Worm (Caenorhabditis elegans) whole organism, mixed stage, embryonic: Measurements from ENCODE around the gene T05C12.1.

Experiments
- M03D4.4 ChIP-seq: sonication (generic microtip); optimal IDR thresholded peaks from 2 replicates; lab custom pipeline; 2017; ENCODE audit warnings: mild to moderate bottlenecking, missing genetic modification characterization, missing compliant biosample characterization
- bed-3 ChIP-seq: fragments of 200-800 bp; sonication (Bioruptor generic); optimal IDR thresholded peaks from 3 replicates; lab custom pipeline; 2018; ENCODE audit warnings: mild to moderate bottlenecking, missing genetic modification characterization, moderate library complexity, missing compliant biosample characterization
- blmp-1 ChIP-seq: fragments of 150-350 bp; optimal IDR thresholded peaks from 2 replicates; lab custom pipeline; 2014; ENCODE audit warnings: missing biosample characterization, missing genetic modification characterization
- ceh-39 ChIP-seq: fragments of 150-350 bp; optimal IDR thresholded peaks from 2 replicates; lab custom pipeline; 2014; ENCODE audit warnings: missing biosample characterization, missing genetic modification characterization
- ceh-43 ChIP-seq: fragments of 200-800 bp; sonication (Bioruptor generic); optimal IDR thresholded peaks from 2 replicates; lab custom pipeline; 2018; ENCODE audit warnings: mild to moderate bottlenecking, missing genetic modification characterization, moderate library complexity, missing compliant biosample characterization
- ceh-83 ChIP-seq: fragments of 200-800 bp; sonication (Bioruptor generic); optimal IDR thresholded peaks from 2 replicates; lab custom pipeline; 2018; ENCODE audit warnings: mild to moderate bottlenecking, missing genetic modification characterization, missing compliant biosample characterization
- ces-1 ChIP-seq: fragments of 150-350 bp; optimal IDR thresholded peaks from 2 replicates; lab custom pipeline; 2014; ENCODE audit warnings: missing biosample characterization, missing genetic modification reagents, missing genetic modification characterization
- cnd-1 ChIP-seq: fragments of 200-800 bp; sonication (Bioruptor generic); optimal IDR thresholded peaks from 2 replicates; lab custom pipeline; 2018; ENCODE audit warnings: mild to moderate bottlenecking, missing genetic modification characterization, missing compliant biosample characterization
- drap-1 ChIP-seq: fragments of 200-800 bp; sonication (Bioruptor generic); optimal IDR thresholded peaks from 3 replicates; lab custom pipeline; 2018; ENCODE audit warnings: mild to moderate bottlenecking, missing genetic modification characterization, missing compliant biosample characterization
- elt-1 ChIP-seq: sonication (generic microtip); optimal IDR thresholded peaks from 2 replicates; lab custom pipeline; 2017; ENCODE audit warnings: missing genetic modification characterization, mild to moderate bottlenecking, missing compliant biosample characterization, antibody characterized with exemption, moderate library complexity, borderline replicate concordance; ENCODE audit not compliant: insufficient read depth
- elt-3 ChIP-seq: fragments of 150-350 bp; optimal IDR thresholded peaks from 2 replicates; lab custom pipeline; 2014; ENCODE audit warnings: missing biosample characterization, missing genetic modification characterization
- flh-1 ChIP-seq: fragments of 200-800 bp; sonication (Bioruptor generic); optimal IDR thresholded peaks from 2 replicates; lab custom pipeline; 2018; ENCODE audit warnings: mild to moderate bottlenecking, missing genetic modification characterization, moderate library complexity, missing compliant biosample characterization
- ham-2 ChIP-seq: fragments of 200-800 bp; sonication (Bioruptor generic); optimal IDR thresholded peaks from 2 replicates; lab custom pipeline; 2018; ENCODE audit warnings: mild to moderate bottlenecking, missing genetic modification characterization, missing compliant biosample characterization
- hlh-1 ChIP-seq: fragments of 150-350 bp; optimal IDR thresholded peaks from 2 replicates; lab custom pipeline; 2014; ENCODE audit warnings: missing biosample characterization, missing genetic modification reagents, missing genetic modification characterization
- lin-13 ChIP-seq: fragments of 150-350 bp; optimal IDR thresholded peaks from 2 replicates; lab custom pipeline; 2014; ENCODE audit warnings: missing biosample characterization, missing genetic modification characterization
- lin-32 ChIP-seq: fragments of 200-800 bp; sonication (Bioruptor generic); optimal IDR thresholded peaks from 2 replicates; lab custom pipeline; 2018; ENCODE audit warnings: mild to moderate bottlenecking, missing genetic modification characterization, missing compliant biosample characterization
- lsy-2 ChIP-seq: fragments of 150-350 bp; optimal IDR thresholded peaks from 2 replicates; lab custom pipeline; 2014; ENCODE audit warnings: missing biosample characterization, missing genetic modification characterization
- mab-5 ChIP-seq: fragments of 150-350 bp; optimal IDR thresholded peaks from 2 replicates; lab custom pipeline; 2014; ENCODE audit warnings: missing biosample characterization, missing genetic modification characterization
- mep-1 ChIP-seq: fragments of 150-350 bp; optimal IDR thresholded peaks from 2 replicates; lab custom pipeline; 2017; ENCODE audit warnings: missing biosample characterization, missing genetic modification reagents, missing genetic modification characterization, inconsistent platforms
- mls-2 ChIP-seq: sonication (generic microtip); optimal IDR thresholded peaks from 2 replicates; lab custom pipeline; 2016; ENCODE audit warnings: mild to moderate bottlenecking, missing genetic modification characterization, moderate library complexity, missing compliant biosample characterization
- nhr-2 ChIP-seq: fragments of 150-350 bp; optimal IDR thresholded peaks from 2 replicates; lab custom pipeline; 2014; ENCODE audit warnings: missing biosample characterization, missing genetic modification characterization
- nhr-237 ChIP-seq: fragments of 150-350 bp; optimal IDR thresholded peaks from 2 replicates; lab custom pipeline; 2014; ENCODE audit warnings: missing biosample characterization, missing genetic modification characterization
- nhr-28 ChIP-seq: fragments of 150-350 bp; optimal IDR thresholded peaks from 2 replicates; lab custom pipeline; 2014; ENCODE audit warnings: missing biosample characterization, missing genetic modification characterization
- pha-4 ChIP-seq: fragments of 150-350 bp; optimal IDR thresholded peaks from 2 replicates; lab custom pipeline; 2018; ENCODE audit warnings: missing biosample characterization, missing genetic modification reagents, missing genetic modification characterization
- sem-2 ChIP-seq: fragments of 200-800 bp; sonication (Bioruptor generic); optimal IDR thresholded peaks from 2 replicates; lab custom pipeline; 2018; ENCODE audit warnings: mild to moderate bottlenecking, missing genetic modification characterization, missing compliant biosample characterization
- snpc-4 ChIP-seq: fragments of 150-350 bp; optimal IDR thresholded peaks from 2 replicates; lab custom pipeline; 2014; ENCODE audit warnings: missing biosample characterization, missing genetic modification characterization
- sptf-1 ChIP-seq: sonication (generic microtip); optimal IDR thresholded peaks from 2 replicates; lab custom pipeline; 2017; ENCODE audit warnings: mild to moderate bottlenecking, missing genetic modification characterization, moderate library complexity, missing compliant biosample characterization
- tbx-8 ChIP-seq: fragments of 200-800 bp; sonication (Bioruptor generic); optimal IDR thresholded peaks from 2 replicates; lab custom pipeline; 2018; ENCODE audit warnings: mild to moderate bottlenecking, missing genetic modification characterization, moderate library complexity, missing compliant biosample characterization
- unc-120 ChIP-seq: sonication (generic microtip); optimal IDR thresholded peaks from 2 replicates; lab custom pipeline; 2017; ENCODE audit warnings: missing genetic modification characterization, missing compliant biosample characterization; ENCODE audit not compliant: poor library complexity, severe bottlenecking
- unc-39 ChIP-seq: fragments of 150-350 bp; optimal IDR thresholded peaks from 2 replicates; lab custom pipeline; 2014; ENCODE audit warnings: missing biosample characterization, missing genetic modification characterization
- unc-62 ChIP-seq: fragments of 150-350 bp; optimal IDR thresholded peaks from 2 replicates; lab custom pipeline; 2014; ENCODE audit warnings: missing biosample characterization, missing genetic modification reagents, missing genetic modification characterization
- zip-8 ChIP-seq: fragments of 150-350 bp; optimal IDR thresholded peaks from 2 replicates; lab custom pipeline; 2014; ENCODE audit warnings: missing biosample characterization, missing genetic modification characterization
- ztf-11 ChIP-seq: fragments of 150-350 bp; optimal IDR thresholded peaks from 2 replicates; lab custom pipeline; 2014; ENCODE audit warnings: missing biosample characterization, missing genetic modification characterization

T05C12.1 gene

DNA sequence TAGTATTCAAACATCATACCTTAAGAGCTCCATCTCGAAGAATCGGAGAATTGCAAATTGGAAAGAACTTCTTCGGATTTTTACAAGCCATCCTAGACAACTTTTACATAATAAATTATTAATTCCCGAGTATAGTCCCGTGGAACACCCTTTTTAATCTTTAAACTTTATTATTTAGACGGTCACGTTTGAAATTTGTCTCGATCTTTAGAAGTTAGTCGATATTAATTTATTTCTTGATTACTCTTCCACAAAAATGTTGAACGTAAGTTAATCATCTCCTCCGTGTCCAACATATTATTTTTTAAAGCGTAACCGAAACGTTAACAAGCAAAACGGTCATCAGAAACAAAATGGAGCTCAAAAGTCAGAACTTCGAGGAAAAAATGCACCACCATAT is at the start of gene T05C12.1, which contains the start of gene decr-1.3:
Gene T05C12.1, plus strand, starts transcription at position 232 of the 400 bp plus-strand sequence.
Gene decr-1.3, minus strand, starts transcription at position 101 of the 400 bp plus-strand sequence.
- TF ChIP-seq lin-32 (GFP tag; lab: Kevin White, UChicago), result no peak
- no peak for TF ChIP-seq mab-5 (tag; lab: Kevin White, UChicago)

DNA sequence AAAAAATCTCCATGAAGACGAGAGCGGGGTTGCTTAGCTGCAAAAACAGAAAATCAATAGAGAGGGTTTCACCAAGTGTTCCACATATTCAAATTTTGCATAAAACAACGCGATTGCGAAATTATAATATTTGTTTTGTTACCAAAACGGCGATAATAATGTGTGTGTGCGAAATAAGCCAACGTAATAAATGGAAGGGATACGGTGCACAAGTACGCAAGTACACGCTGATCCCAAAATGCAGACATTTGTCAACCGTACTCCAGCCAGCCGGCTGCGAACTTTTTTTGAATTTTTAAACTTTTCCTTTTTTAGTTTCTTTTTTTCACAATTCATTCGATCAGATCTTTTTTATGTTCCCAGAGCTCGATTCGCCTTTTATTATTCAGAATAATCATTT is 48.6 kb upstream of the T05C12.1 start, which contains the start of gene ire-1:
Gene ire-1, minus strand, starts transcription at position 44 of the 400 bp plus-strand sequence.
- peak; percentile 10 for TF ChIP-seq hlh-1
- TF ChIP-seq elt-3 (tag; lab: Kevin White, UChicago), result no peak
- peak; percentile 47 for TF ChIP-seq nhr-237
- TF ChIP-seq M03D4.4 (tag; lab: Kevin White, UChicago), result no peak
- no peak for TF ChIP-seq mab-5 (tag; lab: Kevin White, UChicago)
- TF ChIP-seq flh-1 (GFP tag; lab: Kevin White, UChicago), result no peak
- no peak for TF ChIP-seq nhr-2 (tag; lab: Kevin White, UChicago)
- TF ChIP-seq blmp-1, result no peak
- TF ChIP-seq ztf-11 (tag; lab: Kevin White, UChicago), result no peak
- no peak for TF ChIP-seq drap-1
- TF ChIP-seq unc-120 (tag; lab: Kevin White, UChicago), result peak; percentile 3
- TF ChIP-seq ceh-39 (tag; lab: Kevin White, UChicago), result no peak
- TF ChIP-seq snpc-4 (tag; lab: Kevin White, UChicago), result no peak
- TF ChIP-seq tbx-8 (GFP tag; lab: Kevin White, UChicago), result no peak
- no peak for TF ChIP-seq elt-1 (tag; lab: Kevin White, UChicago)
- peak; percentile 67 for TF ChIP-seq pha-4
- no peak for TF ChIP-seq sptf-1
- no peak for TF ChIP-seq ces-1 (GFP tag; lab: Kevin White, UChicago)
- peak; percentile 7 for TF ChIP-seq lin-13
- no peak for TF ChIP-seq sem-2 (GFP tag; lab: Kevin White, UChicago)
- TF ChIP-seq lsy-2 (tag; lab: Kevin White, UChicago), result peak; percentile 99
- no peak for TF ChIP-seq lin-32 (GFP tag; lab: Kevin White, UChicago)
- TF ChIP-seq ham-2, result no peak
- TF ChIP-seq mep-1 (tag; lab: Kevin White, UChicago), result peak; percentile 62
- no peak for TF ChIP-seq mls-2 (tag; lab: Kevin White, UChicago)
- no peak for TF ChIP-seq ceh-83 (GFP tag; lab: Kevin White, UChicago)
- TF ChIP-seq cnd-1 (tag; lab: Kevin White, UChicago), result no peak
- TF ChIP-seq ceh-43, result no peak
- TF ChIP-seq bed-3 (GFP tag; lab: Kevin White, UChicago), result no peak
- no peak for TF ChIP-seq unc-39 (tag; lab: Kevin White, UChicago)

DNA sequence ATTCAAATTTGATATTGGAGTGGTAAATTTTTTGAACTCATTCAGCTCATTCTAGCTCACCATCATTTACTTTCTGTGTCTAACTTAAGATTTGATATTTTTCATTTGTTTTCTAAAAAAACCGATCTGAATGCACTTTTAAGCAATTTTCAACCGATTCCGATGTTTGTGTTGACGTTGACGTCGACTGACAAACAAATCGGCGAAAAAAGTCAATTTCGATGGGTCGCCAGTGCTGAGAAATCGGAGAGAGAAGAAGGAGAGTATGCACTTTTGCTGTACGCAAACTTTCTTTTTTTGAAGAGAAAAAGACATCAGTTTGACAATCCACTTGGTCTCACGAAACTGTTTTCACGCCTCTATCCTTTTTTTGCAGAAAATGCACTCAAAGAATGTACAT is 48.0 kb upstream of the T05C12.1 start:
- no peak for TF ChIP-seq tbx-8 (GFP tag; lab: Kevin White, UChicago)
- TF ChIP-seq nhr-28 (tag; lab: Kevin White, UChicago), result no peak
- TF ChIP-seq drap-1, result no peak
- TF ChIP-seq zip-8, result no peak
- no peak for TF ChIP-seq elt-3 (tag; lab: Kevin White, UChicago)

DNA sequence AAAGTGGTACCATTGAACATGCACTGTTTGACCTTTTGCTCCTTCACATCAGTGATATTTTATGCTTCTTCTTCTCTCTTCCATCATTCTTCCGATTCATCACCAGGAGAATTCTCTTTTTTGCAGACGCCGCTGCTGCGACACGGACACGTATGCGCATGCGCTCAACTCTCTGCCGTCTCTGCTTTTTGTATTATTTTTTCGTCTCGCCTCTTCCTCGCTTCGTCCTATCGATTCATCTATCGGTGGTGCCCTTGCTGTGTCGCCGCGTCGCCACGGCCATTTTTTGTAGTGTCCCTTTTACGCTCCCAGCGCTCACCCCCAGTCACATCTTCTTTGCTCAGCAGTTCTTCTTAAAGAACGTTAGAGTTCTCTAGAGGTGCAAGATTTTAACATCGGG is 47.3 kb upstream of the T05C12.1 start:
- no peak for TF ChIP-seq sem-2 (GFP tag; lab: Kevin White, UChicago)
- no peak for TF ChIP-seq zip-8
- no peak for TF ChIP-seq unc-120 (tag; lab: Kevin White, UChicago)
- TF ChIP-seq elt-1 (tag; lab: Kevin White, UChicago), result no peak
- TF ChIP-seq unc-39 (tag; lab: Kevin White, UChicago), result no peak
- TF ChIP-seq pha-4, result no peak
- no peak for TF ChIP-seq unc-62
- TF ChIP-seq ces-1 (GFP tag; lab: Kevin White, UChicago), result no peak
- no peak for TF ChIP-seq cnd-1 (tag; lab: Kevin White, UChicago)
- TF ChIP-seq mab-5 (tag; lab: Kevin White, UChicago), result no peak
- TF ChIP-seq nhr-237, result no peak
- no peak for TF ChIP-seq snpc-4 (tag; lab: Kevin White, UChicago)
